Worm (Caenorhabditis elegans) whole organism, young adult: ENCODE data around the gene T07D3.9.

Experiments
- B0336.3 ChIP-seq: fragments of 200-800 bp; sonication (Bioruptor generic); IDR thresholded peaks from 2 replicates; pipeline ENCODE4 v1.3.6; 2022; ENCODE audit warnings: missing genetic modification characterization, missing compliant biosample characterization
- C06A6.2 ChIP-seq: fragments of 200-800 bp; sonication (Bioruptor generic); conservative IDR thresholded peaks from 2 replicates; pipeline ENCODE4 v1.3.6; 2022; ENCODE audit warnings: missing genetic modification characterization, missing compliant biosample characterization
- C17E4.6 ChIP-seq: fragments of 200-800 bp; sonication (Bioruptor generic); IDR thresholded peaks from 2 replicates; pipeline ENCODE4 v1.3.6; 2022; ENCODE audit warnings: missing genetic modification reagents, missing genetic modification characterization, missing compliant biosample characterization
- F10E7.11 ChIP-seq: sonication (generic microtip); optimal IDR thresholded peaks from 2 replicates; lab custom pipeline; 2017; ENCODE audit warnings: mild to moderate bottlenecking, missing genetic modification characterization, moderate library complexity, missing compliant biosample characterization
- F33H1.4 ChIP-seq: fragments of 200-800 bp; sonication (Bioruptor generic); IDR thresholded peaks from 2 replicates; pipeline ENCODE4 v1.3.6; 2022; ENCODE audit warnings: missing genetic modification reagents, missing genetic modification characterization, missing compliant biosample characterization
- F39B2.1 ChIP-seq: fragments of 200-800 bp; sonication (Bioruptor generic); IDR thresholded peaks from 2 replicates; pipeline ENCODE4 v1.3.6; 2022; ENCODE audit warnings: missing genetic modification reagents, missing genetic modification characterization, missing compliant biosample characterization
- F57A8.1 ChIP-seq: fragments of 200-800 bp; sonication (Bioruptor generic); optimal IDR thresholded peaks from 2 replicates; lab custom pipeline; 2018; ENCODE audit warnings: mild to moderate bottlenecking, missing genetic modification characterization, moderate library complexity, missing compliant biosample characterization
- Y56A3A.18 ChIP-seq: fragments of 200-800 bp; sonication (Bioruptor generic); IDR thresholded peaks from 2 replicates; pipeline ENCODE4 v1.3.6; 2022; ENCODE audit warnings: missing genetic modification reagents, missing genetic modification characterization, missing compliant biosample characterization
- ZK185.1 ChIP-seq: sonication (generic microtip); optimal IDR thresholded peaks from 2 replicates; lab custom pipeline; 2016; ENCODE audit warnings: mild to moderate bottlenecking, missing genetic modification characterization, missing compliant biosample characterization; ENCODE audit not compliant: poor library complexity, severe bottlenecking
- aptf-3 ChIP-seq: fragments of 200-800 bp; sonication (Bioruptor generic); IDR thresholded peaks from 2 replicates; pipeline ENCODE4 v1.3.6; 2022; ENCODE audit warnings: missing genetic modification characterization, missing compliant biosample characterization
- atf-7 ChIP-seq: sonication (generic microtip); optimal IDR thresholded peaks from 2 replicates; lab custom pipeline; 2017; ENCODE audit warnings: mild to moderate bottlenecking, missing genetic modification characterization, missing compliant biosample characterization
- athp-1 ChIP-seq: sonication (generic microtip); optimal IDR thresholded peaks from 2 replicates; lab custom pipeline; 2017; ENCODE audit warnings: mild to moderate bottlenecking, missing genetic modification characterization, missing compliant biosample characterization
- ccch-3 ChIP-seq: fragments of 200-800 bp; sonication (Bioruptor generic); optimal IDR thresholded peaks from 2 replicates; lab custom pipeline; 2018; ENCODE audit warnings: mild to moderate bottlenecking, missing genetic modification characterization, missing compliant biosample characterization
- cebp-1 ChIP-seq, 2 experiments: fragments of 200-800 bp in 1 of 2; sonication (Bioruptor generic) in 1 of 2; sonication (generic microtip) in 1 of 2; IDR thresholded peaks in 1 of 2; optimal IDR thresholded peaks in 1 of 2; 2 replicates each; pipeline versions ENCODE4 v1.3.6 to Lab custom; 2017 to 2022; ENCODE audit warnings: missing compliant biosample characterization in 2 of 2, missing genetic modification characterization in 2 of 2, mild to moderate bottlenecking in 1 of 2, missing genetic modification reagents in 1 of 2, moderate library complexity in 1 of 2
- ceh-79 ChIP-seq: sonication (generic microtip); optimal IDR thresholded peaks from 2 replicates; lab custom pipeline; 2017; ENCODE audit warnings: mild to moderate bottlenecking, missing genetic modification characterization, missing compliant biosample characterization
- die-1 ChIP-seq: sonication (generic microtip); optimal IDR thresholded peaks from 2 replicates; lab custom pipeline; 2016; ENCODE audit warnings: missing genotype, mild to moderate bottlenecking, missing genetic modification characterization, missing compliant biosample characterization
- dox-1 ChIP-seq: fragments of 200-800 bp; sonication (Bioruptor generic); IDR thresholded peaks from 2 replicates; pipeline ENCODE4 v1.3.6; 2022; ENCODE audit warnings: missing genetic modification reagents, missing genetic modification characterization, missing compliant biosample characterization
- dpff-1 ChIP-seq: sonication (generic microtip); optimal IDR thresholded peaks from 2 replicates; lab custom pipeline; 2017; ENCODE audit warnings: mild to moderate bottlenecking, missing genetic modification characterization, missing compliant biosample characterization
- dpl-1 ChIP-seq: fragments of 150-350 bp; optimal IDR thresholded peaks from 2 replicates; lab custom pipeline; 2014; ENCODE audit warnings: missing biosample characterization, missing genetic modification reagents, missing genetic modification characterization
- egrh-3 ChIP-seq: fragments of 200-800 bp; sonication (Bioruptor generic); IDR thresholded peaks from 2 replicates; pipeline ENCODE4 v1.3.6; 2022; ENCODE audit warnings: missing genetic modification reagents, missing genetic modification characterization, missing compliant biosample characterization
- gei-17 ChIP-seq: fragments of 200-800 bp; sonication (Bioruptor generic); optimal IDR thresholded peaks from 2 replicates; lab custom pipeline; 2018; ENCODE audit warnings: mild to moderate bottlenecking, missing genetic modification characterization, missing compliant biosample characterization
- hsf-1 ChIP-seq: fragments of 200-800 bp; sonication (Bioruptor generic); IDR thresholded peaks from 2 replicates; pipeline ENCODE4 v1.3.6; 2022; ENCODE audit warnings: missing genetic modification reagents, missing genetic modification characterization, missing compliant biosample characterization
- lin-40 ChIP-seq: sonication (generic microtip); optimal IDR thresholded peaks from 2 replicates; lab custom pipeline; 2016; ENCODE audit warnings: missing genetic modification characterization, mild to moderate bottlenecking, missing compliant biosample characterization, missing genotype, missing genetic modification reagents
- lsl-1 ChIP-seq: fragments of 200-800 bp; sonication (Bioruptor generic); optimal IDR thresholded peaks from 2 replicates; lab custom pipeline; 2018; ENCODE audit warnings: mild to moderate bottlenecking, missing genetic modification characterization, moderate library complexity, missing compliant biosample characterization
- madf-10 ChIP-seq: sonication (generic microtip); optimal IDR thresholded peaks from 2 replicates; lab custom pipeline; 2016; ENCODE audit warnings: mild to moderate bottlenecking, missing genetic modification characterization, missing compliant biosample characterization
- madf-3 ChIP-seq: fragments of 200-800 bp; sonication (Bioruptor generic); IDR thresholded peaks from 2 replicates; pipeline ENCODE4 v1.3.6; 2022; ENCODE audit warnings: missing genetic modification reagents, missing genetic modification characterization, missing compliant biosample characterization
- madf-8 ChIP-seq: fragments of 200-800 bp; sonication (Bioruptor generic); conservative IDR thresholded peaks from 2 replicates; pipeline ENCODE4 v1.3.6; 2022; ENCODE audit warnings: missing genetic modification reagents, missing genetic modification characterization, missing compliant biosample characterization
- nfya-1 ChIP-seq: sonication (generic microtip); optimal IDR thresholded peaks from 2 replicates; lab custom pipeline; 2017; ENCODE audit warnings: antibody characterized with exemption, missing compliant biosample characterization, missing genetic modification characterization, borderline replicate concordance; ENCODE audit not compliant: insufficient read depth
- nhr-120 ChIP-seq: fragments of 200-800 bp; sonication (Bioruptor generic); IDR thresholded peaks from 2 replicates; pipeline ENCODE4 v1.3.6; 2022; ENCODE audit warnings: missing genetic modification characterization, missing compliant biosample characterization
- nhr-27 ChIP-seq: fragments of 200-800 bp; sonication (Bioruptor generic); optimal IDR thresholded peaks from 2 replicates; lab custom pipeline; 2018; ENCODE audit warnings: mild to moderate bottlenecking, missing genetic modification characterization, moderate library complexity, missing compliant biosample characterization
- nhr-80 ChIP-seq: sonication (generic microtip); optimal IDR thresholded peaks from 2 replicates; lab custom pipeline; 2016; ENCODE audit warnings: missing genetic modification characterization, missing compliant biosample characterization
- rec-8 ChIP-seq, 2 experiments: sonication (generic microtip); optimal IDR thresholded peaks; 2 replicates each; lab custom pipeline; 2016; ENCODE audit warnings: mild to moderate bottlenecking in 2 of 2, missing genetic modification characterization in 2 of 2, missing genetic modification reagents in 2 of 2, missing genotype in 2 of 2, missing biosample characterization in 1 of 2, missing compliant biosample characterization in 1 of 2, moderate library complexity in 1 of 2
- snpc-1.3 ChIP-seq: sonication (generic microtip); optimal IDR thresholded peaks from 2 replicates; lab custom pipeline; 2017; ENCODE audit warnings: missing genetic modification characterization, mild to moderate bottlenecking, missing compliant biosample characterization, antibody characterized with exemption, moderate library complexity, missing genotype, missing genetic modification reagents; ENCODE audit not compliant: insufficient read depth
- snpc-4 ChIP-seq, 5 experiments: fragments of 150-350 bp in 1 of 5; sonication (generic microtip) in 4 of 5; optimal IDR thresholded peaks; 2 replicates each; lab custom pipeline; 2014 to 2018; ENCODE audit warnings: missing genetic modification characterization in 5 of 5, missing biosample characterization in 3 of 5, antibody characterized with exemption in 2 of 5, mild to moderate bottlenecking in 2 of 5, missing compliant biosample characterization in 2 of 5, missing genotype in 2 of 5, moderate library complexity in 2 of 5, missing genetic modification reagents in 1 of 5
- zfh-2 ChIP-seq: fragments of 200-800 bp; sonication (Bioruptor generic); conservative IDR thresholded peaks from 2 replicates; pipeline ENCODE4 v1.3.6; 2022; ENCODE audit warnings: missing genetic modification reagents, missing genetic modification characterization, missing compliant biosample characterization
- ztf-28 ChIP-seq: fragments of 200-800 bp; sonication (Bioruptor generic); IDR thresholded peaks from 2 replicates; pipeline ENCODE4 v1.3.6; 2022; ENCODE audit warnings: missing genetic modification reagents, missing genetic modification characterization, missing compliant biosample characterization

The T07D3.9 gene

DNA sequence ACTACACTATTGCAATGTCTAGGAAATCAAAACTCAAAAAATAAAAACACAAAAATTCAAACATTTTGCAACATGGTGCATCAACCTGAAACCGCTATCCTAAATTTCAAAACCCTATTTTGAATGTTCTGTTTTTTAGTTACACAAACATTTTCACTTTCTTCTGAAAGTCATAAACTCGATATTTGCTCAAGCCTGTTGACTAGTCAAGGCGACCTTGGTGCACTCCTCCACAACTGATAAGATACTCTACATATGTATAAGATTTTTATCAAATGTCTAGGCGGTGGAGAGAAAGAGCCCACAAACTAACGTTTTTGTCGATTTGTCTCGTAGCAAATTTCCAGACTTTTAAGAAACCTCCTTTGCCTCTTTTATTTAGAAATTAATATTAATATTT is 12.7 kb downstream of the T07D3.9 start, which contains the start of gene T07D3.4:
TSS of gene T07D3.4 (plus strand) at position 286 of the 400 bp plus-strand sequence.
- TF ChIP-seq dpff-1 (no peak), nhr-80 (tag; lab: Kevin White, UChicago) (peak; percentile 70)

DNA sequence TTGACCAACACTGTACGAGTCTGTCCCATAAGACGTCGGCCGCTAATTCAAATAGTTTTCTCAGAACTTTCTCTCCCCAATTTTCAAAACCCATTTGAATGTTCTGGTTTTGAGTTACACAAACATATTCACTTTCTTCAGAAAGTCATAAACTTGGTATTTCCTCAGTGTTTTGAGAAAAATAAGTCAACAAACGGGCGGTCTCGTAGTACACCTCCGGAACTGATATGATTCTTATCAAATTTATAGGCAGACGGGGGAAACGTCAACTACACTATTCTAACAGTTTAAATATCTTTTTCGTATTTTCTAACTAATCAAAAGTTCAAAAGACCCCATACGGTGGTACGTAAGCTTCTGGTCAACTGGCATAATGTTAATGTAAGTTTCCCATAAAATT is 16.5 kb downstream of the T07D3.9 start:
- peak; percentile 28 for TF ChIP-seq nhr-80 (tag; lab: Kevin White, UChicago)
- TF ChIP-seq madf-3 (GFP tag; lab: Robert Waterston, UW), result no peak
- no peak for TF ChIP-seq nfya-1 (tag; lab: Kevin White, UChicago)
- TF ChIP-seq snpc-4 (GFP tag; optimal IDR thresholded peaks at IDR 0.05; lab: Kevin White, UChicago), result no peak
- peak in 1 of 4 experiments; percentile 54 for TF ChIP-seq snpc-4 (tag; optimal IDR thresholded peaks at IDR 0.05; lab: Kevin White, UChicago)

DNA sequence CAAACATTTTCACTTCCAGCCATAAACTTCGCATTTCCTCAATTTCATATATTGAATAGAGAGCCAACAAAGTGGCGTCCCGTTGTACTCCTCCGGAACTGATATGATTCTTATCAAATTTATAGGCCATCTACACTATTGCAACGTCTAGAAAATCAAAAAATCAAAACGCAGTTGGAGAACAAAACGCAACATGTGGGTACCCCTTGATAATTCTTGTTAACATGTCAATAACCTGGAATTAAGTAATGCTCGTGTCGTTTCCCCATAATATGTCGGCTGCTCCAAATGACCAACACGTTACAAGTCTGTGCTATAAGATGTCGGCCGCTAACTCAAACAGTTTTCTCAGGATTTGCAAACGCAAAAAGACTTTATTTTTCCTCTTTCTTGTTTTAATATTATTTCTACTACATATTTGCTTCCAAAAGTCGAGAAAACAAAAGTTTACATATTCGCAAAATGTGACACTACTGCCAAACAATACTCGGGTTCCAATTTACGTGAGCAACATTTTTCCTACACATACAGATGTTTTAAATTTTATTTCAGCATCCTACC is 20.0 kb downstream of the T07D3.9 start:
- no peak for TF ChIP-seq nhr-27 (tag; lab: Kevin White, UChicago)
- no peak for TF ChIP-seq aptf-3 (GFP tag; lab: Robert Waterston, UW)
- no peak for TF ChIP-seq zfh-2 (GFP tag; lab: Robert Waterston, UW)
- no peak for TF ChIP-seq B0336.3 (GFP tag; lab: Robert Waterston, UW)
- no peak for TF ChIP-seq ccch-3
- no peak for TF ChIP-seq Y56A3A.18
- 0 out of 2 replicates have a peak, but pooled peaks have one; percentile 23 for TF ChIP-seq dox-1 (GFP tag; lab: Robert Waterston, UW)
- no peak for TF ChIP-seq C06A6.2 (GFP tag; lab: Robert Waterston, UW)
- TF ChIP-seq cebp-1 (GFP tag; IDR thresholded peaks at IDR 0.05; lab: Robert Waterston, UW), result no peak
- no peak for TF ChIP-seq cebp-1 (tag; optimal IDR thresholded peaks at IDR 0.05; lab: Kevin White, UChicago)
- TF ChIP-seq atf-7 (tag; lab: Kevin White, UChicago), result no peak
- no peak for TF ChIP-seq die-1 (tag; lab: Kevin White, UChicago)
- no peak for TF ChIP-seq ZK185.1 (tag; lab: Kevin White, UChicago)
- TF ChIP-seq gei-17 (GFP tag; lab: Kevin White, UChicago), result no peak
- TF ChIP-seq egrh-3 (GFP tag; lab: Robert Waterston, UW), result no peak
- no peak for TF ChIP-seq F57A8.1
- TF ChIP-seq lin-40 (tag; lab: Kevin White, UChicago), result no peak
- no peak for TF ChIP-seq snpc-4 (GFP tag; optimal IDR thresholded peaks at IDR 0.05; lab: Kevin White, UChicago)
- TF ChIP-seq snpc-4 (tag; optimal IDR thresholded peaks at IDR 0.05; lab: Kevin White, UChicago), result peak in 3 of 4 experiments; percentile 39 to 90 (median 65)
- no peak for TF ChIP-seq madf-8 (GFP tag; lab: Robert Waterston, UW)
- no peak for TF ChIP-seq snpc-1.3 (tag; lab: Kevin White, UChicago)
- peak; percentile 79 for TF ChIP-seq nhr-80 (tag; lab: Kevin White, UChicago)

DNA sequence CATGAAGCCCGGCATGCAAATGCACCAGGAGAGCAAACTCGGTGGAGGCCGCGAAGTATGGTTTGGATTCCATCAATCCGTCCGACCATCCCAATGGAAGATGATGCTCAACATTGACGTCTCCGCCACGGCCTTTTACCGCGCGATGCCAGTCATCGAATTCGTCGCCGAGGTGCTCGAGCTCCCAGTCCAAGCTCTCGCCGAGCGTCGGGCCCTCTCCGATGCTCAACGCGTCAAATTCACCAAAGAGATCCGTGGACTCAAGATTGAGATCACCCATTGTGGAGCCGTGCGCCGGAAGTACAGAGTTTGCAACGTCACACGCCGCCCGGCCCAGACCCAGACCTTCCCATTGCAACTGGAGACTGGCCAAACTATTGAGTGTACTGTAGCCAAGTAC is 25.0 kb downstream of the T07D3.9 start:
- TF ChIP-seq egrh-3 (GFP tag; lab: Robert Waterston, UW) (peak; percentile 24; the same call in 1 of the 2 replicates), zfh-2 (GFP tag; lab: Robert Waterston, UW) (peak; percentile 51; the same call in 1 of the 2 replicates), ceh-79 (tag; lab: Kevin White, UChicago) (no peak)

DNA sequence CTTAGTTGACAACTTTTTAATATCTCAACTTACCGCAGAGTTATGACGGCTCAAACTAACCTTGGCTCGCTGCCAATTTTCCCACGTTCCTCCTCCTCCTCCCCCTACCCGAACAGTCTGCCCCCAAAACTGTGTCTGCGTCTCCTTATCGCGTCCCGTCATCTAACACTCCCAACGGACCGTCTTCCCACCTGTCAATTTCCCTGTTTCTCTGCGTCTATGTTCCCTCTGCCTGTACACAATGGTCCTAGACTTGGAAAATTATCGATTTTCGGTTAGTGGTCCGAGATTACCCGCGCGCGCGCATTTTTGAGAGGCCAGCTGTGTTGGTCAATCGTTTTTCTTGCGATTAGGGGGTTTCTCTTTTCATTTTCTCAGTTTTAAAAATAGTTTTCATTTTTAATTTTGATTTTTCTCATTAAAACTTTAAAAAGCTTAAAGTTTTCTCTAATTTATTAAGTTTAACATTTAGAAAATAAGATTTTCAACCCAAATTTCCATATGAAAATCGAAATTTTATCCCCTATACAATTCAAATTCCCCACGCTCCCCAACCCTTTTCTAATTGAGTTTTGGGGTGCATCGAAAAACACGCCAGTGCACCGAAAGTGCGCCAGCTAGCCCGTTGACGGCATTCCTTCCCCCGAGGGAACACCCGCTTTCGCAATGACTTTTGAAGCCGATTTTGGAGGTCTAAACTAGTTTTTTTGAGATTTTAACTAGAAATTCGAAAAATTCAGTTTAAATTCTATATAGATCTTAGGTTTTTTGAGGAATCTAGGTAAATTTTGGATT is 27.5 kb downstream of the T07D3.9 start, which contains the start of gene alg-2:
TSS of gene alg-2 (plus strand) at position 220 of the 795 bp plus-strand sequence.
- TF ChIP-seq lsl-1 (GFP tag; lab: Kevin White, UChicago) (peak; percentile 11), F10E7.11 (no peak), F33H1.4 (no peak), rec-8 (tag; optimal IDR thresholded peaks at IDR 0.05; lab: Kevin White, UChicago) (no peak), ztf-28 (GFP tag; lab: Robert Waterston, UW) (no peak), hsf-1 (GFP tag; lab: Robert Waterston, UW) (no peak), F39B2.1 (GFP tag; lab: Robert Waterston, UW) (no peak), cebp-1 (GFP tag; IDR thresholded peaks at IDR 0.05; lab: Robert Waterston, UW) (peak; percentile 78), cebp-1 (tag; optimal IDR thresholded peaks at IDR 0.05; lab: Kevin White, UChicago) (peak; percentile 93), madf-10 (tag; lab: Kevin White, UChicago) (no peak), dpl-1 (peak; percentile 46), nhr-120 (GFP tag; lab: Robert Waterston, UW) (no peak), nhr-27 (tag; lab: Kevin White, UChicago) (no peak), C17E4.6 (GFP tag; lab: Robert Waterston, UW) (no peak), dox-1 (GFP tag; lab: Robert Waterston, UW) (peak; percentile 36; the same call in 1 of the 2 replicates), B0336.3 (GFP tag; lab: Robert Waterston, UW) (peak; percentile 46; the same call in 1 of the 2 replicates), athp-1 (tag; lab: Kevin White, UChicago) (no peak)
